Fruit fly (Drosophila melanogaster) whole organism, embryonic: ENCODE results near the gene CG11975.

Experiments
- ATbp ChIP-seq: fragments of 200-800 bp; sonication (Bioruptor generic); optimal IDR thresholded peaks from 2 replicates; lab custom pipeline; 2017; ENCODE audit warnings: missing biosample characterization, mild to moderate bottlenecking, missing genetic modification characterization, missing genetic modification reagents
- Adf1 ChIP-seq: fragments of 200-800 bp; sonication (Bioruptor generic); IDR thresholded peaks from 2 replicates; pipeline ENCODE4 v1.3.6; 2022; ENCODE audit warnings: missing biosample characterization, missing genetic modification characterization
- Aef1 ChIP-seq: fragments of 200-800 bp; sonication (Bioruptor generic); IDR thresholded peaks from 3 replicates; pipeline ENCODE4 v1.3.6; 2022; ENCODE audit warnings: missing biosample characterization, missing genetic modification characterization
- Bdp1 ChIP-seq: fragments of 200-800 bp; sonication (Bioruptor generic); optimal IDR thresholded peaks from 3 replicates; lab custom pipeline; 2016; ENCODE audit warnings: missing biosample characterization, missing genetic modification characterization
- CG10274 ChIP-seq: fragments of 200-800 bp; sonication (Bioruptor generic); optimal IDR thresholded peaks from 3 replicates; lab custom pipeline; 2017; ENCODE audit warnings: missing biosample characterization, mild to moderate bottlenecking, missing genetic modification characterization
- CG10462 ChIP-seq: fragments of 200-800 bp; sonication (Bioruptor generic); optimal IDR thresholded peaks from 2 replicates; lab custom pipeline; 2016; ENCODE audit warnings: missing biosample characterization, missing genetic modification characterization
- CG11093 ChIP-seq: fragments of 200-800 bp; sonication (Bioruptor generic); IDR thresholded peaks from 3 replicates; pipeline ENCODE4 v1.3.6; 2022; ENCODE audit warnings: missing biosample characterization, missing genetic modification characterization
- CG11695 ChIP-seq: fragments of 200-800 bp; sonication (Bioruptor generic); IDR thresholded peaks from 3 replicates; pipeline ENCODE4 v1.3.6; 2022; ENCODE audit warnings: missing biosample characterization, missing genetic modification characterization
- CG11696 ChIP-seq: fragments of 200-800 bp; sonication (Bioruptor generic); IDR thresholded peaks from 2 replicates; pipeline ENCODE4 v1.3.6; 2022; ENCODE audit warnings: missing biosample characterization, missing genetic modification characterization
- CG12104 ChIP-seq: fragments of 200-800 bp; sonication (Bioruptor generic); optimal IDR thresholded peaks from 3 replicates; lab custom pipeline; 2016; ENCODE audit warnings: missing biosample characterization, missing genetic modification characterization
- CG12236 ChIP-seq: fragments of 200-800 bp; sonication (Bioruptor generic); optimal IDR thresholded peaks from 2 replicates; lab custom pipeline; 2016; ENCODE audit warnings: missing biosample characterization, missing genetic modification characterization
- CG12769 ChIP-seq: fragments of 200-800 bp; sonication (Bioruptor generic); optimal IDR thresholded peaks from 2 replicates; lab custom pipeline; 2019; ENCODE audit warnings: missing biosample characterization, mild to moderate bottlenecking, missing genetic modification characterization, moderate library complexity
- CG14710 ChIP-seq: fragments of 200-800 bp; sonication (Bioruptor generic); optimal IDR thresholded peaks from 3 replicates; lab custom pipeline; 2019; ENCODE audit warnings: missing biosample characterization, mild to moderate bottlenecking, missing genetic modification characterization, moderate library complexity
- CG15514 ChIP-seq: fragments of 200-800 bp; sonication (Bioruptor generic); optimal IDR thresholded peaks from 3 replicates; lab custom pipeline; 2017; ENCODE audit warnings: missing biosample characterization, missing genetic modification characterization, mild to moderate bottlenecking, moderate library complexity, missing genetic modification reagents
- CG15696 ChIP-seq: fragments of 200-800 bp; sonication (Bioruptor generic); optimal IDR thresholded peaks from 2 replicates; lab custom pipeline; 2019; ENCODE audit warnings: missing biosample characterization, mild to moderate bottlenecking, missing genetic modification characterization, moderate library complexity
- CG17186 ChIP-seq: fragments of 200-800 bp; sonication (Bioruptor generic); optimal IDR thresholded peaks from 3 replicates; lab custom pipeline; 2017; ENCODE audit warnings: missing biosample characterization, missing genetic modification reagents, missing genetic modification characterization
- CG17912 ChIP-seq: fragments of 200-800 bp; sonication (Bioruptor generic); optimal IDR thresholded peaks from 2 replicates; lab custom pipeline; 2018; ENCODE audit warnings: missing biosample characterization, mild to moderate bottlenecking, missing genetic modification characterization
- CG2120 ChIP-seq: fragments of 200-800 bp; sonication (Bioruptor generic); optimal IDR thresholded peaks from 3 replicates; lab custom pipeline; 2016; ENCODE audit warnings: missing biosample characterization, missing genetic modification characterization
- CG3407 ChIP-seq: fragments of 200-800 bp; sonication (Bioruptor generic); optimal IDR thresholded peaks from 2 replicates; lab custom pipeline; 2018; ENCODE audit warnings: missing biosample characterization, mild to moderate bottlenecking, missing genetic modification characterization
- CG6272 ChIP-seq: fragments of 200-800 bp; sonication (Bioruptor generic); IDR thresholded peaks from 2 replicates; pipeline ENCODE4 v1.3.6; 2022; ENCODE audit warnings: missing biosample characterization, missing genetic modification characterization
- CG8388 ChIP-seq: fragments of 200-800 bp; sonication (Bioruptor generic); optimal IDR thresholded peaks from 2 replicates; lab custom pipeline; 2019; ENCODE audit warnings: missing biosample characterization, mild to moderate bottlenecking, missing genetic modification characterization, moderate library complexity
- CG8944 ChIP-seq: fragments of 200-800 bp; sonication (Bioruptor generic); optimal IDR thresholded peaks from 3 replicates; lab custom pipeline; 2016; ENCODE audit warnings: missing biosample characterization, missing genetic modification characterization
- CG9727 ChIP-seq: fragments of 200-800 bp; sonication (Bioruptor generic); optimal IDR thresholded peaks from 3 replicates; lab custom pipeline; 2017; ENCODE audit warnings: missing biosample characterization, mild to moderate bottlenecking, missing genetic modification characterization
- CG9876 ChIP-seq: fragments of 200-800 bp; sonication (Bioruptor generic); optimal IDR thresholded peaks from 2 replicates; lab custom pipeline; 2016; ENCODE audit warnings: missing biosample characterization, missing genetic modification characterization
- CG9932 ChIP-seq: fragments of 200-800 bp; sonication (Bioruptor generic); IDR thresholded peaks from 2 replicates; pipeline ENCODE4 v1.3.6; 2022; ENCODE audit warnings: missing biosample characterization, missing genetic modification characterization
- D19A ChIP-seq: fragments of 200-800 bp; optimal IDR thresholded peaks from 3 replicates; lab custom pipeline; 2019; ENCODE audit warnings: missing biosample characterization, mild to moderate bottlenecking, missing genetic modification characterization, moderate library complexity
- Doc2 ChIP-seq: fragments of 200-800 bp; sonication (Bioruptor generic); IDR thresholded peaks from 2 replicates; pipeline ENCODE4 v1.3.6; 2022; ENCODE audit warnings: missing biosample characterization, missing genetic modification characterization
- Ets65A ChIP-seq: fragments of 200-800 bp; sonication (Bioruptor generic); peaks from one replicate; lab custom pipeline; 2016; ENCODE audit warnings: missing biosample characterization, missing genetic modification characterization
- GATAe ChIP-seq: fragments of 200-800 bp; sonication (Bioruptor generic); conservative IDR thresholded peaks from 2 replicates; pipeline ENCODE4 v1.3.6; 2022; ENCODE audit warnings: missing biosample characterization, missing genetic modification characterization
- Gsc ChIP-seq: fragments of 200-800 bp; sonication (Bioruptor generic); IDR thresholded peaks from 2 replicates; pipeline ENCODE4 v1.3.6; 2022; ENCODE audit warnings: missing biosample characterization, missing genetic modification characterization
- H2.0 ChIP-seq: fragments of 200-800 bp; sonication (Bioruptor generic); IDR thresholded peaks from 2 replicates; pipeline ENCODE4 v1.3.6; 2022; ENCODE audit warnings: missing biosample characterization, missing genetic modification characterization
- Hr39 ChIP-seq: fragments of >200 bp; optimal IDR thresholded peaks from 2 replicates; lab custom pipeline; 2017
- MBD-R2 ChIP-seq: fragments of 200-800 bp; sonication (Bioruptor generic); IDR thresholded peaks from 2 replicates; pipeline ENCODE4 v1.3.6; 2022; ENCODE audit warnings: missing biosample characterization, missing genetic modification characterization
- NC2α ChIP-seq: fragments of 200-800 bp; sonication (Bioruptor generic); optimal IDR thresholded peaks from 2 replicates; lab custom pipeline; 2016; ENCODE audit warnings: missing biosample characterization, missing genetic modification characterization
- Opbp ChIP-seq: fragments of 200-800 bp; sonication (Bioruptor generic); IDR thresholded peaks from 3 replicates; pipeline ENCODE4 v1.3.6; 2022; ENCODE audit warnings: missing biosample characterization, missing genetic modification characterization; ENCODE audit not compliant: partially characterized antibody
- Optix ChIP-seq: fragments of 200-800 bp; sonication (Bioruptor generic); IDR thresholded peaks from 3 replicates; pipeline ENCODE4 v1.3.6; 2022; ENCODE audit warnings: missing biosample characterization, missing genetic modification characterization
- Sry-β ChIP-seq: fragments of 200-800 bp; sonication (Bioruptor generic); optimal IDR thresholded peaks from 2 replicates; lab custom pipeline; 2018; ENCODE audit warnings: missing biosample characterization, mild to moderate bottlenecking, missing genetic modification characterization, moderate library complexity
- bigmax ChIP-seq: fragments of 200-800 bp; sonication (Bioruptor generic); optimal IDR thresholded peaks from 2 replicates; lab custom pipeline; 2018; ENCODE audit warnings: missing biosample characterization, mild to moderate bottlenecking, missing genetic modification characterization
- bowl ChIP-seq: fragments of 200-800 bp; sonication (Bioruptor generic); IDR thresholded peaks from 2 replicates; pipeline ENCODE4 v1.3.6; 2022; ENCODE audit warnings: missing biosample characterization, missing genetic modification characterization
- btn ChIP-seq: fragments of 200-800 bp; sonication (Bioruptor generic); optimal IDR thresholded peaks from 2 replicates; lab custom pipeline; 2016; ENCODE audit warnings: missing biosample characterization, missing genetic modification characterization
- dmrt11E ChIP-seq: fragments of 200-800 bp; sonication (Bioruptor generic); optimal IDR thresholded peaks from 3 replicates; lab custom pipeline; 2018; ENCODE audit warnings: missing biosample characterization, mild to moderate bottlenecking, missing genetic modification characterization, moderate library complexity
- dmrt99B ChIP-seq: fragments of 200-800 bp; sonication (Bioruptor generic); optimal IDR thresholded peaks from 2 replicates; lab custom pipeline; 2018; ENCODE audit warnings: missing biosample characterization, mild to moderate bottlenecking, missing genetic modification characterization, moderate library complexity
- gem ChIP-seq: fragments of 200-800 bp; sonication (Bioruptor generic); optimal IDR thresholded peaks from 2 replicates; lab custom pipeline; 2019; ENCODE audit warnings: missing biosample characterization, mild to moderate bottlenecking, missing genetic modification characterization, moderate library complexity
- gsb-n ChIP-seq: fragments of 200-800 bp; sonication (Bioruptor generic); optimal IDR thresholded peaks from 3 replicates; lab custom pipeline; 2018; ENCODE audit warnings: missing biosample characterization, mild to moderate bottlenecking, missing genetic modification characterization
- hth ChIP-seq: fragments of >200 bp; optimal IDR thresholded peaks from 2 replicates; lab custom pipeline; 2017; ENCODE audit warnings: inconsistent platforms
- mam ChIP-seq: fragments of 200-800 bp; sonication (Bioruptor generic); optimal IDR thresholded peaks from 3 replicates; lab custom pipeline; 2016; ENCODE audit warnings: missing biosample characterization, missing genetic modification characterization
- pho ChIP-seq: fragments of 200-800 bp; sonication (Bioruptor generic); optimal IDR thresholded peaks from 2 replicates; lab custom pipeline; 2016; ENCODE audit warnings: missing biosample characterization, missing genetic modification characterization
- repo ChIP-seq: fragments of 200-800 bp; sonication (Bioruptor generic); optimal IDR thresholded peaks from 2 replicates; lab custom pipeline; 2016; ENCODE audit warnings: missing biosample characterization, missing genetic modification characterization
- tll ChIP-seq, 2 experiments: fragments of 200-800 bp in 1 of 2; fragments of >200 bp in 1 of 2; sonication (Bioruptor generic) in 1 of 2; optimal IDR thresholded peaks; 2 replicates each; lab custom pipeline; 2017 to 2019; ENCODE audit warnings: missing biosample characterization in 2 of 2, missing genetic modification characterization in 2 of 2, mild to moderate bottlenecking in 1 of 2, moderate library complexity in 1 of 2
- wor ChIP-seq: fragments of 200-800 bp; sonication (Bioruptor generic); IDR thresholded peaks from 2 replicates; pipeline ENCODE4 v1.3.6; 2022; ENCODE audit warnings: missing biosample characterization, missing genetic modification characterization
- z ChIP-seq: fragments of 200-800 bp; sonication (Bioruptor generic); IDR thresholded peaks from 3 replicates; pipeline ENCODE4 v1.3.6; 2022; ENCODE audit warnings: missing biosample characterization, missing genetic modification characterization
- zen ChIP-seq: fragments of 200-800 bp; sonication (Bioruptor generic); optimal IDR thresholded peaks from 3 replicates; lab custom pipeline; 2018; ENCODE audit warnings: missing biosample characterization, mild to moderate bottlenecking, missing genetic modification characterization, moderate library complexity
- zfh2 ChIP-seq: fragments of 200-800 bp; sonication (Bioruptor generic); optimal IDR thresholded peaks from 2 replicates; lab custom pipeline; 2016; ENCODE audit warnings: missing biosample characterization, missing genetic modification characterization

Gene CG11975

DNA sequence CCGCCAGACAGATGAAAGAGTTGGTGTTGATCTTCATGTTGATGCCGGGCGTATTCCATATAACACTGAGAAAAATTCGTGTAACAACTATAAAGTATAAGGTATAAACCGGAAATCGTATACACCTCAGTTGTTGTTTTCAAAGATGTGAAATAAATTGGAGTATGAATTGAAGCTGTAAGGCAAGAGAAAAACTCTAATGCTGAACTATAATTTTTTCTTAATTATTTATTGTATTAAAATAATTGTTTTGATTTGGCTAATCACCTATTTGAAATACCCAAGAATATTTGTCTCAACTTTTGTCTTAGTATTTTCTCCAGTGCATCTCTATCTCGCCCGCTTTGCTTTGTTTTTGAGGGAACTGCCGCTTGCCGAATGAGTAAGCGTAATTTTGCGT, 32.7 kb upstream of the CG11975 start (continued):
- TF ChIP-seq CG3407 (GFP tag; lab: Kevin White, UChicago), result peak; percentile 39
- TF ChIP-seq bigmax (GFP tag; lab: Kevin White, UChicago), result no peak
- no peak for TF ChIP-seq gsb-n (tag; lab: Kevin White, UChicago)
- no peak for TF ChIP-seq btn (GFP tag; lab: Kevin White, UChicago)
- TF ChIP-seq Sry-β (GFP tag; lab: Kevin White, UChicago), result no peak
- peak; percentile 85 for TF ChIP-seq gem (tag; lab: Kevin White, UChicago)
- no peak for TF ChIP-seq CG9932
- no peak for TF ChIP-seq Gsc (GFP tag; lab: Robert Waterston, UW)
- TF ChIP-seq CG2120 (GFP tag; lab: Kevin White, UChicago), result no peak
- TF ChIP-seq H2.0 (GFP tag; lab: Robert Waterston, UW), result peak; percentile 44
- no peak for TF ChIP-seq MBD-R2 (GFP tag; lab: Robert Waterston, UW)
- no peak for TF ChIP-seq CG12236
- TF ChIP-seq Hr39, result no peak
- TF ChIP-seq CG8388 (GFP tag; lab: Kevin White, UChicago), result peak; percentile 69
- peak; percentile 39; the same call in 1 of the 2 replicates for TF ChIP-seq wor (GFP tag; lab: Robert Waterston, UW)
- TF ChIP-seq CG15514 (GFP tag; lab: Kevin White, UChicago), result peak; percentile 0
- TF ChIP-seq CG6272 (GFP tag; lab: Robert Waterston, UW), result no peak
- TF ChIP-seq Ets65A (GFP tag; lab: Kevin White, UChicago), result no peak
- no peak for TF ChIP-seq CG8944 (GFP tag; lab: Kevin White, UChicago)
- TF ChIP-seq GATAe (GFP tag; lab: Robert Waterston, UW), result no peak
- peak; percentile 57 for TF ChIP-seq dmrt11E
- no peak for TF ChIP-seq z
- 0 out of 3 replicates have a peak, but pooled peaks have one; percentile 60 for TF ChIP-seq CG11695 (GFP tag; lab: Robert Waterston, UW)
- no peak for TF ChIP-seq CG11093 (GFP tag; lab: Robert Waterston, UW)
- no peak for TF ChIP-seq hth (lab: Kevin White, UChicago)
- no peak for TF ChIP-seq tll (GFP tag; optimal IDR thresholded peaks at IDR 0.05; lab: Kevin White, UChicago)
- TF ChIP-seq Bdp1 (GFP tag; lab: Kevin White, UChicago), result no peak
- peak; percentile 55 for TF ChIP-seq zen
- TF ChIP-seq Optix, result no peak
- no peak for TF ChIP-seq Doc2 (GFP tag; lab: Robert Waterston, UW)
- TF ChIP-seq CG12104 (GFP tag; lab: Kevin White, UChicago), result no peak
- peak; percentile 61 for TF ChIP-seq ATbp (GFP tag; lab: Kevin White, UChicago)
- peak; percentile 44 for TF ChIP-seq CG14710 (tag; lab: Kevin White, UChicago)
- no peak for TF ChIP-seq mam (GFP tag; lab: Kevin White, UChicago)
- no peak for TF ChIP-seq CG17186 (GFP tag; lab: Kevin White, UChicago)
- TF ChIP-seq CG9727 (GFP tag; lab: Kevin White, UChicago), result peak; percentile 51
- TF ChIP-seq Aef1 (GFP tag; lab: Robert Waterston, UW), result peak; percentile 31; the same call in 1 of the 3 replicates
- no peak for TF ChIP-seq pho (GFP tag; lab: Kevin White, UChicago)
- no peak for TF ChIP-seq CG9876 (GFP tag; lab: Kevin White, UChicago)
- TF ChIP-seq NC2α (GFP tag; lab: Kevin White, UChicago), result no peak
- TF ChIP-seq Opbp (GFP tag; lab: Robert Waterston, UW), result no peak
- TF ChIP-seq D19A, result peak; percentile 56
- TF ChIP-seq Adf1 (GFP tag; lab: Robert Waterston, UW), result no peak
- no peak for TF ChIP-seq bowl (GFP tag; lab: Robert Waterston, UW)
- no peak for TF ChIP-seq CG11696
- no peak for TF ChIP-seq zfh2
- no peak for TF ChIP-seq CG17912
- no peak for TF ChIP-seq CG10462 (GFP tag; lab: Kevin White, UChicago)
- TF ChIP-seq CG15696 (tag; lab: Kevin White, UChicago), result peak; percentile 45
- no peak for TF ChIP-seq CG10274 (GFP tag; lab: Kevin White, UChicago)
- no peak for TF ChIP-seq CG12769 (tag; lab: Kevin White, UChicago)
- TF ChIP-seq dmrt99B (tag; lab: Kevin White, UChicago), result peak; percentile 87
- TF ChIP-seq repo (GFP tag; lab: Kevin White, UChicago), result no peak
